Fruit fly (Drosophila melanogaster) ovary, adult (tissue): ENCODE results near the gene tws.
A peak's percentile ranks its signal among the peaks of the same experiment; 100 is the strongest.

ENCODE experiments used
- CG17801 ChIP-seq: fragments of 200-800 bp; optimal IDR thresholded peaks from 2 replicates; lab custom pipeline; 2019; ENCODE audit warnings: missing biosample characterization, mild to moderate bottlenecking, missing genetic modification characterization, moderate library complexity; ENCODE audit not compliant: partially characterized antibody

The tws gene

DNA sequence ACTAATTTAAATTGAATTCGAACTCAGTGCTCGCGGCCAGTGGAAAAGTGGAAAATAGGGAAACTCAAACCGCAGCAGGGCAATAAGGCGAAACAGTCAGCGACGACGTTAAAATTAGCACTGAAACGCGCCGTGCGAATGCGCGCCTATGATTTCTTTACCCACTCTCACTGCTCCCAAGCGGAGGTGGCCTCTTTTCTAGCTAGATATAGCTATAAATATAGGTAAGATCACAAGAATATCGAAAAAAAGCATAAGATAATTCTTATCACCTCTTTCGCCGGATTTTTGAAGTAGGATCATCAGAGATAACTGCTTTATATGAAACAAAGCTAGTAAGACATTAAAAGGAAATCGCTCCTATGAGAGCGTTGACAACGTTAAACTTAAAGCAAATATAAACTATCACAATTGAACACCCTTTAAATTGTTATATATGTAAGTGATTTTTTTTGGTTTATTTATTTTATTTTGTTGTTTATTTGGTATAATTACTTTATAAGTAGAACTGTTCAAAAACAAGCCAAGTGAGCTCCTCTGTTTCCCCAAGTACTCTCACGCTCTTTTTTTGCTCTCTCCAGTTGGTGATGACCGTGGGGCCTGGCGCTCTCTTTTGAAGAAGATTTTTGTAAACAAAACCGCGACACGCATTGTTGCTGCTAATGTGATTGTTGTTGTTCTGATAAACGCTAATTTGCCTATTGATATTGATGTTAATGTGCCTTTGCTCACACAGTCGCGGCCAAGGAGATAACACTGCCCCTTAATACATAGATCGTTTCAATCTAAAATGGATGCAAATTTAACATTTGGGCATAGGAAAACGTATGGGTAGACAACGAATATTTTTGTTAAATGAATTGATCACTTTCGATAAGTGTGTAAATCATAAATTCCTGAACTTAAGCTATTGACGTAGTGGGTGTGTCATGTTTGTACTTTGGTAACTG lies at the start of gene tws:
Gene tws, minus strand, starts transcription at position 124 of the 950 bp plus-strand sequence.
- peak; percentile 66 for TF ChIP-seq CG17801 (GFP tag; lab: Kevin White, UChicago)

DNA sequence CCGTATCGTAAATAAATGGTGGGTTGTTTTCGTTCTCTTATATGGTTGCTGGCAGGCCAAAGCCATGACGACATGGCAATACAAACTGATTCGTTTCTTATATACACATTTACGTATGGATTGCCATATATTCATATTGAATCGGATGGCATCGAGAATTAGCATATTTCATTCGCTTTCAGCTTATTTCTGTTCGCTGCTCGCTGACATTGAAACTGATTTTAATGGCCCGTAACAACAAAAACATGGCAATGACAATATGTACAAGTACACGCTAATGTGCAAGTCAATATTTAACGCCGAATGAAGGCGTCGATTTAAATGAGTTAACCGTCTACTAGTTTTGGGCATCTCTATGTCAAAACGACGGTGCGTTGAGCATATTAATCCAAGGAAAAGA lies 46.4 kb upstream of the tws start:
- TF ChIP-seq CG17801 (GFP tag; lab: Kevin White, UChicago), result no peak

DNA sequence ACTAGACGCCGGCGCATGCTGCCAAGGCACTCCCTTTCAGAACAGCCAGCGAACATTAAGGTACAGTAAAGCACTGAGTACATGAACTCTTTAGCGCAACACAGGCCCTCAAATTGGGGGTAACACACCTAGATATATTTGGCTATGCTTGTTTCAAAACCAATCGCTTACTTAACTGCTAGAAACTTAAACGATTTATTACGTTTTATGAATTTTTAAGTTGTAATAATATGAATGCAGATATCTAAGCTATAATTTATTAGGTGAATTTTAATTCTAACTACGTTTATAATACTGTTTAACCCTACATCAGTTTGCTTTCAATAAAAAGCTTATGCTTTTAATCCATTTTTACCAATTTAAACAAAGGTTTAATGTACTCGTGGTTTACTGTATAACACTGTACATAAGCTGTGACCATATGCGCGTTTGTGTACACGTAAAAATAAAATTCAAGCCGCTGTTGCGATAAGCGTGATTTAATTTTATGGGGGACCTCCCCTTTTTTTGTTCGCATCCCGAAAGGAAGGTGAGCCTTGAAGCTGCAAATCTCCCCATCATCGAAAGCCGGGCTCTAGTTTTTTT lies 37.4 kb upstream of the tws start:
- TF ChIP-seq CG17801 (GFP tag; lab: Kevin White, UChicago), result no peak

DNA sequence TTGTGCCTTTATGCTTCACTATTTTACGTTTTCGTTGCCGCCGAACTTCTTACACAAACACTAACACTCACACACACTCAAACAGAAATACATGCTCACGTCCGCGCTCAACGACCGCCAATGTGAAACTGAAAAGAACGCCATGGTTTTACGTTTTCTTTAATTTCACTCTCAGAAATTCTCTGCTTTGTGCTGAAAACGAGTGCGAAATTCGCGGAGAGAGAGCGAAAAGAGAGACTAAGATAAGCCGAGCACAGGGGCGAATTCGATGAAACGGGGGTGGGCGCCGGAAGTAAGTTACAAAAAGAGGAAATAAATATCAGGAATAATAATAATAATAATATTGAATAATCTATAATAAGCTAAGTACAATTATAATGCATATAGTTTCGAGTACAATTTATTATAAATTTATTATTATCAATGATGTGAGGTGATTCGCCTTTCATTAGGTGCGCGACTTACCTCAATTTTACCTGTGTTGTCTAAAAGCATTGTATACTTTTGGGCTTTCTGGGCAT lies 30.8 kb upstream of the tws start, which contains the start of gene Best1:
Gene Best1, minus strand, starts transcription at position 132 of the 521 bp plus-strand sequence.
- TF ChIP-seq CG17801 (GFP tag; lab: Kevin White, UChicago), result peak; percentile 96

DNA sequence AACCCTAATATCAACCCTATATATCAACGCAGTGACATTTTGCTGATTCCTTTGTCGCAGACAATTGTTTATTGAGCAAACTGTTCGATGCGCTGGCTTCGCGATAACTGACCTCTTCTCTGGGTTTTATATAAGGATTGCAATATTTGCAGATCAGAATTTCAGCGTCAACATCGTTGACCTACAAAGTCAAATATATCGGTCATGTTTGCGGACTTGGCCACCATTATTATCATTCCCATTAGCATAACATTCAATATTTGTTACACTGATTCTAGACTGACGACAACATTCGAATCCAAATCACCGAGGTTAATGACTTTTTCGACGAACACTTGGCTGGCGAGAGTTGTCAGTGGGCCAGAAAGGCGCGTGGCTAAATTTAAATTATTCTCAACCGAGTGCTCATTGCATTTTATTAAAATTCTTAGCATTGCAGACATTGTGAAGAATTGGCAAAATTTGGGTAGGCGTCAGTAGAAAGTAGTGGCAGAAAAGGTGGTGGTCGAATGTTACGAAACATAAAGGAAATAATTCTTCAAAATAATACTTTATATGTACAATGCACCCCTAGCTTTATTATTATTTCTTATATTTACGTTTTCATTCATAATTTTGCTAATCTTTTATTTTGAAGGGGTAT lies 29.7 kb upstream of the tws start:
- no peak for TF ChIP-seq CG17801 (GFP tag; lab: Kevin White, UChicago)

DNA sequence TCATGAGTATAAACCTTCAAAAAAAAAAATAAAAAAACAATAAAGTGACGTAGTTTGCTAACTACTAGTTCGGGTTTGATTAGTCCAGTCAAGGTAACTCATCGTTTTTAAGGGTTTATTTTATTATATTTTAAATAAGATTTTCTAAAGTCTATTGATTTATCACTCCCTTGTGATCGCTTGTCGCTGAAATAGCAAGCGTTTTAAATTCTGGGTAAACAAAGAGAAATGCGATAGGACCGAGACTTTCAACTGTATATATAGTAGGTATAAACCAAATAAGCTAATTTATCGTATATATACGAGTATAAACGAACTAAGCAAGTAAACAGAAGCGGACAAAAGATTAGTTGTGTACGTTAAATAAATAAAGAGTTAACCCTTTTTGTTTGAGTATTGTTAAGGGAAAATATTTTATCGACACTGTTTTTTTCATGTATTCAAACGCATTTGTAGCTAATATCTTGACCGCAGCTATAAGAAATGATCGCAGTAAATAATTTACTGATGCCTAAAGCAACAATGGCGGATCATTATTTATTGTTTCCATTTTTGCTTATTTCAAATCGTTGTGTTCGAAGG lies 29.0 kb upstream of the tws start:
- peak; percentile 81 for TF ChIP-seq CG17801 (GFP tag; lab: Kevin White, UChicago)

DNA sequence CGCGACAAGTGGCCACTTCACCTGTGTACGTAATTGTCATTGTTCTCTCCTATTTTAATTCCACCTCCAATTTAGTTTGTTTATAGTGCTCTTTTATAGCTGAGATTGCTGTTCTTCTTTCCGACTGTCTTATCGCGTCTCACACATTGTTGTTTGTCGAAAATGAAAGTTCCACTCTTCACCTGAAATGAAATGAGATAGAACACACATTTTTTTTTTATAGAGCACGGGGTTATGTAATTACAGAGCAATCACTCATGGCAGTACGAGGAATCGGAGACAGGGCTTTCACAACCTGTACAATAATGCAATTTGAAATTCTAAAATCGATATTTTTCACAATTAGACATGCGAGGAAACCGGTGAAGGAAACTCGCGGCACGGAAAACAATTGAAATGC lies 27.7 kb upstream of the tws start:
- TF ChIP-seq CG17801 (GFP tag; lab: Kevin White, UChicago), result no peak

DNA sequence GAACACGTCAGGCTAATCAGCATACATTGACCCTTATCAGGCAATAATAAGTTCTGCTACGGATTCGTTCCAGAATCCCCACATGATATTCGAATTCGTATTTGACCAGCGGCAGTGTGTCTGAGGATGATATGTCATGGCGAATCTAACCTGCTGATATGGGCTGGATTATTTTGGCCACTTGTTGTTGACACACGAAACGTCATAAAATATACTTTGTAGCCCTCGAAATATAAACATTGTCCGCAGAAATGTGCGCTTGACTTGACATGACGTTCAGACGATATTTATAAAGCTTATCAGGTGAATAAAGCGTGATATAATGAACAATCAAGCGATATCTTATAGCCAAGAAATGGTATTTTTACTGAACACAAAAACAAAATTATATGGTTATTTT lies 26.8 kb upstream of the tws start:
- TF ChIP-seq CG17801 (GFP tag; lab: Kevin White, UChicago), result no peak

DNA sequence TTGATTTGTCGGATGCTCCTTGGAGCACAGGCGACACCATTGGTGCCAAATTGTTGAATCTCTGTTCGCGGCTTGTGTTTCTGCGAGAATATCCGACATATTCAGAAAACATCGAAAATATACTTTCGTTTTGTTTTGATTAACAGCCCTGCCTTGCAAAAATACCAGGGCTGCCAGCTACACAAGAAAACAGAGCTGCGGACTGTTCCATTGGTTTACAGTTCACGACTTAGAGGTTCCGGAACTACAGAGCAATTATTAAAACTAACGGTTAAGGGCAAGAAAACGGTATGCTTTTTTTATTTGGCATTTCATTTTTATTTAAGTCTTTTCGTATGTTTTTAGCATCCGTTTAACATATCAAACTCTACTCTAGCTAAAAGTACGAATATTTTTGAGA lies 21.6 kb upstream of the tws start, which contains the start of gene CG6254:
Gene CG6254, minus strand, starts transcription at position 169 of the 400 bp plus-strand sequence.
- peak; percentile 54 for TF ChIP-seq CG17801 (GFP tag; lab: Kevin White, UChicago)

DNA sequence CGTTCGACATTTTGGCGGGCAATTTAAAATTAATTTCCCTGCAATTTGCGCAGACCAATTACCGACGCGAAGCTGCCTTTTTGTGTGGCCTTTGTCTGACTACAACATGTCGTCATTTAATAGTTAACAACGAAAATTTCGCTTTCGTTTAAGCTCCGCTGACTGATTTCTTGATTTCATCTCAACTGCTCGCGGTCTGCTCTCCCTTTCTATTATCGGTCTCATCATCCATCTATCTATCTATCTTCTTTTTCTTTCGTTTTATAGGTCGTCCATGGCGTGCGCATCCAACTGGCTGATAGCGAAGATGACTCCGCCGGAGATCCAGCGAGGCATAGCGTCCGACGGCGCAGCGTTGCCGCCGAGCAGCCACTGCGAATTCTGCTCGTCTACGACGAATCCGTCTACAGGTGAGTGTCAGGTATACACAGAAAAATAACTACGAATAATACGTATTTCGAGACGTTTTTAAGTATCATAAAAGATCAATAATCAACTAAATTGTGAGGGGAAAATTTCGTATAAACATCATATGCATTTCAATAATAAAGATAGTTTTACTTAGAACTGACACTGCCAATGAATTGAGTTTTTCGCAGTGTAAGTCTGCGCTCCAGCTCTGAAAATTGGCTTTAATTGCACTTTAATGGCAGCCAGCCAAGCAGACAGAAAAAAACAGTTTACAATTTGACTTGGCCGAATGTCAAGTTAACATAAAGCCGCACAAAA lies 14.5 kb upstream of the tws start:
- no peak for TF ChIP-seq CG17801 (GFP tag; lab: Kevin White, UChicago)

DNA sequence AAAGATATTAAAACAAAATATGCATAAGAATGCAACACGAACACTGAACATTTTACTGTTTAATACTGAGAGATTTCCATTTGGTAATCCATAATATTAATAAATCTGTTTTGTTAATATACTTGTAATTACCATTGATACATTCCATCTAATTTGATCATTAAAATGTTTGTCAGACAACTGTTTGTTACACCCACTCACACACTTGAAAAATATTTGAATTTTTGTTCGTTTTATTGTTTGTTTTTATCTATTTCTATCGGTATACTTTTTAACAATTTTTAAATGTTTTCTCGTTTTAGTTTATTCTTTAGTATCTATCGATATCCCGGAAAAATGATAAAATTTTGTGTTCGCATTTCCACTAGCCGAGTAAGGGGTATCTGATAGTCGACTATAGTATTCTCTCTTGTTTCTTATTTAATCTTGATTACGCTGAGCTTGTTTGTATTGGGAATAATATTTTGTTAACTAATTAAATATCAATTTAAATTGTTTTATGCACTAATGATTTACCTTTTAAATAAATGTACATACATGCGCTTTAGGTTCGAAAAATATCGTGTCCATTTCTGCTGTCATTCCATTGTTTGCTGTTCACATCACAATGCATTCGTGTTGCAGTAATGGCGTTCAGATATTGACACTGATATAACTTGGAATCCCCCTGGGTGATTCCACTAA lies 12.4 kb upstream of the tws start, which contains the start of gene CG34303:
Gene CG34303, minus strand, starts transcription at position 51 of the 684 bp plus-strand sequence.
- no peak for TF ChIP-seq CG17801 (GFP tag; lab: Kevin White, UChicago)

DNA sequence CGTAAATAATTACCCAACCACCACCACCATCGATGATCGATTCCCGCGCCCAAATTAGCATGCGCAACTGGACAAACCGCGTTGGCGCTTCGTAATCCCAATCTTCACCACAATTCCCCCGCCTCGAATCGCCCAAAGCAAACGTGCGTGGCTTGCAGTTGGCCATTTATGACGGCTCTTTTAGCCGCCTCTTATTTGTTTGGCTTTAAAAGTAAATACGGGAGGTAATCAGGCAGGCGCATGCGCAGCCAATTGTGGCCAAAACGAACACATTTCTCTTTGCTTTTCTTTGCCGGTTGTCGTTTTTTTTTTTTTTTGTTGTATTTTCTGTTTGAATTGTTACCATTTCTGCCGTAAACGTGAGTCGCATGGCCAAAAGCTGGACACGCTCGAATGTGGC lies 11.0 kb upstream of the tws start:
- no peak for TF ChIP-seq CG17801 (GFP tag; lab: Kevin White, UChicago)

DNA sequence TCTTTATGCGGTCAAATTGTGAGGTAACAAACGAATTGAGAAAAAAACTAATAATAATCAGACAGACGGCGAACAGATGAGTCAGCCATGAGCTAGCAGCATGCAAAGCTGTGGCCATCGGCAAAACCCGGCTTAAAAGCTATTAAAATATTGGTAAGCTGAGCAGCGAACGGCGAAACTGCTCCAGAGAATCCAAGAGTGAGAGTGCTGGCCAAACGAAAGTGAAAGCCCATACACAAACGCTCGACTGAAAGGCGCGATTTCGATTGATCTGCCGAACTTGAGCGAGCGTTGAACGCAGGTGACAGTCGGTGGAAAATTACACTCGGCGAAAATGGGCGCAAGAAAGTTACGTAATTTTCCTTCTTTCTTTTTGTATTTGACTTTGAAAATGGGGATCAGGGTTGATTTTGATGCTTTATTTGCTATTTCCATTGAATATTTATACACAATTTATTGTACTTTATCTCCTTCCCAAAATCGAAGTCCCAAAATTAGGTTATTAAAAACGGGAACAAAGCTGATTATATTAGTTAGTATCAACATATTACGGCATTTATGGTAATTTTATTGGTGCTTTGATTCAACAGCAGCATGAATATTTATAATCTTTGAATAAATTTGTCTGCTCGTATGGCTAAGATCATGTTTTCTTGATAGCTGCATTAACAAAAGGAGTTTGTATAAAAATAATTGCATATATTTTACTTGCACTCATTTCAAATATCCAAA lies 10.3 kb upstream of the tws start:
- TF ChIP-seq CG17801 (GFP tag; lab: Kevin White, UChicago), result no peak
